Comparison of ENCODE assay signal across 6 fruit fly cellular contexts in genomic region chr3R:26881121-26881895, dm6.
TF ChIP-seq lines count a peak whose summit lies in the region.

Gene ro, minus strand, starts transcription at chr3R:26881171.
Gene T48, plus strand, starts transcription at chr3R:26881734.

- peak; percentile 80 to 86 for TF ChIP-seq CTCF in S2 (optimal IDR thresholded peaks at IDR 0.05; lab: Kevin White, UChicago)
- peak; percentile 78 for TF ChIP-seq CTCF in whole organism, embryonic (GFP tag; optimal IDR thresholded peaks at IDR 0.05; lab: Kevin White, UChicago)

TF ChIP-seq in whole organism, adult, 20 proteins besides CTCF, POLR2A, EP300 and RAD21 (continues in another document):
- TF ChIP-seq bab1 (GFP tag; optimal IDR thresholded peaks at IDR 0.05; lab: Kevin White, UChicago) (peak; percentile 77), CG7045 (GFP tag; optimal IDR thresholded peaks at IDR 0.05; lab: Kevin White, UChicago) (no peak), cic (GFP tag; optimal IDR thresholded peaks at IDR 0.05; lab: Kevin White, UChicago) (peak; percentile 36), CG7101 (tag; optimal IDR thresholded peaks at IDR 0.05; lab: Kevin White, UChicago) (peak; percentile 45), ovo (GFP tag; optimal IDR thresholded peaks at IDR 0.05; lab: Kevin White, UChicago) (no peak), Mnt (GFP tag; optimal IDR thresholded peaks at IDR 0.05; lab: Kevin White, UChicago) (peak; percentile 21), CG1620 (GFP tag; optimal IDR thresholded peaks at IDR 0.05; lab: Kevin White, UChicago) (peak; percentile 29), CG33017 (tag; optimal IDR thresholded peaks at IDR 0.05; lab: Kevin White, UChicago) (no peak), CG12768 (GFP tag; optimal IDR thresholded peaks at IDR 0.05; lab: Kevin White, UChicago) (no peak), Hr96 (GFP tag; optimal IDR thresholded peaks at IDR 0.05; lab: Kevin White, UChicago) (peak; percentile 38), pad (GFP tag; optimal IDR thresholded peaks at IDR 0.05; lab: Kevin White, UChicago) (peak; percentile 56), CG11617 (GFP tag; optimal IDR thresholded peaks at IDR 0.05; lab: Kevin White, UChicago) (peak; percentile 31), Clk (GFP tag; optimal IDR thresholded peaks at IDR 0.05; lab: Kevin White, UChicago) (no peak), CG14711 (tag; optimal IDR thresholded peaks at IDR 0.05; lab: Kevin White, UChicago) (no peak), Crg-1 (GFP tag; optimal IDR thresholded peaks at IDR 0.05; lab: Kevin White, UChicago) (peak; percentile 22), kay (GFP tag; lab: Kevin White, UChicago; ENCODE audit: borderline replicate concordance) (no peak), toe (GFP tag; optimal IDR thresholded peaks at IDR 0.05; lab: Kevin White, UChicago) (peak; percentile 13), CG5204 (GFP tag; optimal IDR thresholded peaks at IDR 0.05; lab: Kevin White, UChicago) (no peak)

TF ChIP-seq in whole organism, embryonic, 481 proteins besides CTCF, POLR2A, EP300 and RAD21 (continues in another document):
- TF ChIP-seq CG3995 (GFP tag; optimal IDR thresholded peaks at IDR 0.05; lab: Kevin White, UChicago) (no peak), gcm (GFP tag; optimal IDR thresholded peaks at IDR 0.05; lab: Kevin White, UChicago) (peak; percentile 5), Dref (GFP tag; IDR thresholded peaks at IDR 0.05; lab: Robert Waterston, UW) (peak; percentile 56), Atf6 (GFP tag; IDR thresholded peaks at IDR 0.05; lab: Robert Waterston, UW) (peak; percentile 51; the same call in 1 of the 2 replicates), knrl (GFP tag; IDR thresholded peaks at IDR 0.05; lab: Robert Waterston, UW; ENCODE audit: partially characterized antibody) (peak; percentile 77), TFAM (GFP tag; optimal IDR thresholded peaks at IDR 0.05; lab: Kevin White, UChicago) (no peak), CG12155 (GFP tag; optimal IDR thresholded peaks at IDR 0.05; lab: Kevin White, UChicago) (peak; percentile 70), eyg (GFP tag; optimal IDR thresholded peaks at IDR 0.05; lab: Kevin White, UChicago) (peak; percentile 15), YL-1 (GFP tag; optimal IDR thresholded peaks at IDR 0.05; lab: Kevin White, UChicago) (no peak), CG1024 (GFP tag; IDR thresholded peaks at IDR 0.05; lab: Robert Waterston, UW) (no peak), gce (GFP tag; IDR thresholded peaks at IDR 0.05; lab: Robert Waterston, UW) (no peak), CG10147 (GFP tag; optimal IDR thresholded peaks at IDR 0.05; lab: Kevin White, UChicago) (peak; percentile 49), CG14965 (GFP tag; optimal IDR thresholded peaks at IDR 0.05; lab: Kevin White, UChicago; ENCODE audit: borderline replicate concordance) (no peak), CG8944 (GFP tag; optimal IDR thresholded peaks at IDR 0.05; lab: Kevin White, UChicago) (peak; percentile 38), BEAF-32 (GFP tag; optimal IDR thresholded peaks at IDR 0.05; lab: Kevin White, UChicago) (peak; percentile 86), bsh (GFP tag; optimal IDR thresholded peaks at IDR 0.05; lab: Kevin White, UChicago) (peak in 1 of 2 experiments; percentile 9), repo (GFP tag; optimal IDR thresholded peaks at IDR 0.05; lab: Kevin White, UChicago) (peak; percentile 71), Camta (GFP tag; optimal IDR thresholded peaks at IDR 0.05; lab: Kevin White, UChicago) (peak; percentile 22)

TF ChIP-seq in whole organism, prepupa, 60 proteins besides CTCF, POLR2A, EP300 and RAD21 (continues in another document):
- TF ChIP-seq CG6163 (GFP tag; IDR thresholded peaks at IDR 0.05; lab: Robert Waterston, UW) (peak; percentile 7; the same call in 1 of the 3 replicates), svp (GFP tag; lab: Kevin White, UChicago) (no peak), Blimp-1 (GFP tag; optimal IDR thresholded peaks at IDR 0.05; lab: Kevin White, UChicago) (no peak), CG16779 (tag; optimal IDR thresholded peaks at IDR 0.05; lab: Kevin White, UChicago) (no peak), Hr38 (GFP tag; optimal IDR thresholded peaks at IDR 0.05; lab: Kevin White, UChicago) (no peak), CG7368 (GFP tag; optimal IDR thresholded peaks at IDR 0.05; lab: Kevin White, UChicago) (no peak), vri (GFP tag; optimal IDR thresholded peaks at IDR 0.05; lab: Kevin White, UChicago) (peak; percentile 23), CG8319 (GFP tag; optimal IDR thresholded peaks at IDR 0.05; lab: Kevin White, UChicago) (no peak), CG1621 (tag; optimal IDR thresholded peaks at IDR 0.05; lab: Kevin White, UChicago) (peak; percentile 11), Met (GFP tag; optimal IDR thresholded peaks at IDR 0.05; lab: Kevin White, UChicago) (no peak), dsx (GFP tag; optimal IDR thresholded peaks at IDR 0.05; lab: Kevin White, UChicago; ENCODE audit: poor library complexity, severe bottlenecking) (peak; percentile 11), CG9139 (GFP tag; optimal IDR thresholded peaks at IDR 0.05; lab: Kevin White, UChicago) (no peak), Sox14 (GFP tag; optimal IDR thresholded peaks at IDR 0.05; lab: Kevin White, UChicago) (no peak), salr (GFP tag; optimal IDR thresholded peaks at IDR 0.05; lab: Kevin White, UChicago) (no peak), lz (GFP tag; optimal IDR thresholded peaks at IDR 0.05; lab: Kevin White, UChicago) (no peak), fkh (GFP tag; optimal IDR thresholded peaks at IDR 0.05; lab: Kevin White, UChicago) (no peak), CG6276 (GFP tag; optimal IDR thresholded peaks at IDR 0.05; lab: Kevin White, UChicago) (no peak), pdm3 (GFP tag; optimal IDR thresholded peaks at IDR 0.05; lab: Kevin White, UChicago) (no peak), CG11294 (GFP tag; IDR thresholded peaks at IDR 0.05; lab: Robert Waterston, UW) (no peak), CG4318 (GFP tag; optimal IDR thresholded peaks at IDR 0.05; lab: Kevin White, UChicago) (no peak)

TF ChIP-seq in whole organism, pupa, 21 proteins besides CTCF, POLR2A, EP300 and RAD21:
- no peak for TF ChIP-seq Pif1A (GFP tag; optimal IDR thresholded peaks at IDR 0.05; lab: Kevin White, UChicago)
- no peak for TF ChIP-seq CG34367 (tag; optimal IDR thresholded peaks at IDR 0.05; lab: Kevin White, UChicago)
- no peak for TF ChIP-seq CG17806 (tag; optimal IDR thresholded peaks at IDR 0.05; lab: Kevin White, UChicago)
- TF ChIP-seq fd96Ca (GFP tag; IDR thresholded peaks at IDR 0.05; lab: Robert Waterston, UW), result peak; percentile 36; the same call in 1 of the 3 replicates
- no peak for TF ChIP-seq CG10348 (GFP tag; IDR thresholded peaks at IDR 0.05; lab: Robert Waterston, UW)
- no peak for TF ChIP-seq Ets98B (GFP tag; IDR thresholded peaks at IDR 0.05; lab: Robert Waterston, UW)
- no peak for TF ChIP-seq CG12605 (GFP tag; IDR thresholded peaks at IDR 0.05; lab: Robert Waterston, UW)
- TF ChIP-seq CG14655 (GFP tag; optimal IDR thresholded peaks at IDR 0.05; lab: Kevin White, UChicago), result no peak
- no peak for TF ChIP-seq CG32121 (GFP tag; IDR thresholded peaks at IDR 0.05; lab: Robert Waterston, UW)
- peak; percentile 57; the same call in 2 of the 3 replicates for TF ChIP-seq CG4496 (GFP tag; IDR thresholded peaks at IDR 0.05; lab: Robert Waterston, UW)
- TF ChIP-seq rn (GFP tag; IDR thresholded peaks at IDR 0.05; lab: Robert Waterston, UW), result 0 out of 2 replicates have a peak, but pooled peaks have one; percentile 6
- TF ChIP-seq CG8159 (tag; optimal IDR thresholded peaks at IDR 0.05; lab: Kevin White, UChicago), result no peak
- peak; percentile 13 for TF ChIP-seq Snoo (tag; optimal IDR thresholded peaks at IDR 0.05; lab: Kevin White, UChicago)
- TF ChIP-seq Pif1B (GFP tag; optimal IDR thresholded peaks at IDR 0.05; lab: Kevin White, UChicago), result no peak
- no peak for TF ChIP-seq D1 (tag; optimal IDR thresholded peaks at IDR 0.05; lab: Kevin White, UChicago)
- no peak for TF ChIP-seq EcR (GFP tag; optimal IDR thresholded peaks at IDR 0.05; lab: Kevin White, UChicago)
- TF ChIP-seq CG15710 (tag; optimal IDR thresholded peaks at IDR 0.05; lab: Kevin White, UChicago), result no peak
- no peak for TF ChIP-seq gl (tag; optimal IDR thresholded peaks at IDR 0.05; lab: Kevin White, UChicago)

TF ChIP-seq in whole organism, wandering third instar larva, 38 proteins besides CTCF, POLR2A, EP300 and RAD21:
- TF ChIP-seq foxo (GFP tag; optimal IDR thresholded peaks at IDR 0.05; lab: Kevin White, UChicago), result peak in 1 of 2 experiments; percentile 22
- peak; percentile 1 for TF ChIP-seq GATAd (GFP tag; optimal IDR thresholded peaks at IDR 0.05; lab: Kevin White, UChicago)
- TF ChIP-seq OdsH (GFP tag; optimal IDR thresholded peaks at IDR 0.05; lab: Kevin White, UChicago), result peak; percentile 30
- peak; percentile 11 for TF ChIP-seq Hnf4 (GFP tag; optimal IDR thresholded peaks at IDR 0.05; lab: Kevin White, UChicago)
- TF ChIP-seq Myc (optimal IDR thresholded peaks at IDR 0.05; lab: Kevin White, UChicago), result peak; percentile 63
- no peak for TF ChIP-seq lola (GFP tag; optimal IDR thresholded peaks at IDR 0.05; lab: Kevin White, UChicago)
- no peak for TF ChIP-seq dsf (GFP tag; optimal IDR thresholded peaks at IDR 0.05; lab: Kevin White, UChicago; ENCODE audit: borderline replicate concordance)
- TF ChIP-seq h (GFP tag; optimal IDR thresholded peaks at IDR 0.05; lab: Kevin White, UChicago), result peak; percentile 27
- peak; percentile 32 for TF ChIP-seq rgr (GFP tag; optimal IDR thresholded peaks at IDR 0.05; lab: Kevin White, UChicago)
- TF ChIP-seq jim (GFP tag; optimal IDR thresholded peaks at IDR 0.05; lab: Kevin White, UChicago), result no peak
- no peak for TF ChIP-seq Rel (GFP tag; optimal IDR thresholded peaks at IDR 0.05; lab: Kevin White, UChicago)
- peak; percentile 13 for TF ChIP-seq Rel (tag; optimal IDR thresholded peaks at IDR 0.05; lab: Kevin White, UChicago)
- peak; percentile 15 for TF ChIP-seq psq (GFP tag; optimal IDR thresholded peaks at IDR 0.05; lab: Kevin White, UChicago)
- no peak for TF ChIP-seq Hr83 (GFP tag; optimal IDR thresholded peaks at IDR 0.05; lab: Kevin White, UChicago; ENCODE audit: poor library complexity, severe bottlenecking)
- TF ChIP-seq HLH106 (tag; optimal IDR thresholded peaks at IDR 0.05; lab: Kevin White, UChicago), result peak; percentile 28
- peak; percentile 32 for TF ChIP-seq N (GFP tag; optimal IDR thresholded peaks at IDR 0.05; lab: Kevin White, UChicago)
- peak; percentile 5 for TF ChIP-seq Dif (GFP tag; optimal IDR thresholded peaks at IDR 0.05; lab: Kevin White, UChicago; ENCODE audit: partially characterized antibody)
- peak; percentile 39 for TF ChIP-seq fru (GFP tag; optimal IDR thresholded peaks at IDR 0.05; lab: Kevin White, UChicago)
